Worm (Caenorhabditis elegans) whole organism, L3 larva: ENCODE results near the gene srh-276.

Experiments
- R02D3.7 ChIP-seq: fragments of 150-350 bp; optimal IDR thresholded peaks from 2 replicates; lab custom pipeline; 2014; ENCODE audit warnings: missing biosample characterization, missing genetic modification characterization
- aly-2 ChIP-seq: fragments of 150-350 bp; optimal IDR thresholded peaks from 2 replicates; lab custom pipeline; 2014; ENCODE audit warnings: missing biosample characterization, missing genetic modification characterization
- egl-5 ChIP-seq: fragments of 150-350 bp; optimal IDR thresholded peaks from 2 replicates; lab custom pipeline; 2017; ENCODE audit warnings: missing biosample characterization, missing genetic modification reagents, missing genetic modification characterization, inconsistent platforms
- fkh-10 ChIP-seq: sonication (generic microtip); optimal IDR thresholded peaks from 2 replicates; lab custom pipeline; 2017; ENCODE audit warnings: missing biosample characterization, missing genetic modification reagents, missing genetic modification characterization
- lin-39 ChIP-seq: fragments of 150-350 bp; optimal IDR thresholded peaks from 2 replicates; lab custom pipeline; 2018; ENCODE audit warnings: missing biosample characterization, missing genetic modification reagents, missing genetic modification characterization
- mdl-1 ChIP-seq: fragments of 150-350 bp; optimal IDR thresholded peaks from 2 replicates; lab custom pipeline; 2014; ENCODE audit warnings: missing biosample characterization, missing genetic modification characterization
- nhr-12 ChIP-seq: fragments of 150-350 bp; optimal IDR thresholded peaks from 2 replicates; lab custom pipeline; 2014; ENCODE audit warnings: missing biosample characterization, missing genetic modification characterization
- nhr-25 ChIP-seq: sonication (generic microtip); optimal IDR thresholded peaks from 2 replicates; lab custom pipeline; 2017; ENCODE audit warnings: missing biosample characterization, missing genetic modification characterization
- nhr-76 ChIP-seq: fragments of 150-350 bp; sonication (generic microtip); optimal IDR thresholded peaks from 5 replicates; lab custom pipeline; 2014; ENCODE audit warnings: missing biosample characterization, missing genetic modification characterization
- skn-1 ChIP-seq: fragments of 150-350 bp; optimal IDR thresholded peaks from 2 replicates; lab custom pipeline; 2014; ENCODE audit warnings: missing biosample characterization, missing genetic modification characterization
- snpc-4 ChIP-seq: fragments of 150-350 bp; optimal IDR thresholded peaks from 2 replicates; lab custom pipeline; 2014; ENCODE audit warnings: missing biosample characterization, missing genetic modification characterization
- tbx-2 ChIP-seq: sonication (generic microtip); optimal IDR thresholded peaks from 2 replicates; lab custom pipeline; 2016; ENCODE audit warnings: mild to moderate bottlenecking, missing genetic modification characterization, missing compliant biosample characterization
- unc-39 ChIP-seq: sonication (generic microtip); optimal IDR thresholded peaks from 4 replicates; lab custom pipeline; 2017; ENCODE audit warnings: missing biosample characterization, missing genetic modification characterization

- TF ChIP-seq snpc-4 (tag; lab: Kevin White, UChicago) (no peak), lin-39 (tag; lab: Kevin White, UChicago) (no peak), nhr-25 (tag; lab: Kevin White, UChicago) (no peak), nhr-76 (tag; lab: Kevin White, UChicago) (no peak), egl-5 (no peak), fkh-10 (no peak), skn-1 (tag; lab: Kevin White, UChicago) (no peak), R02D3.7 (no peak), aly-2 (tag; lab: Kevin White, UChicago) (no peak), tbx-2 (tag; lab: Kevin White, UChicago) (no peak), nhr-12 (tag; lab: Kevin White, UChicago) (no peak), mdl-1 (tag; lab: Kevin White, UChicago) (no peak), unc-39 (tag; lab: Kevin White, UChicago) (no peak)
These were observed 12.7 kb upstream of the srh-276 start for ce11 chrV:15516476-15516875.
